1 worm cellular context compared by ENCODE assay signal in genomic region chrV:13787948-13788681, ce11.
TF ChIP-seq lines count a peak whose summit lies in the region.

No protein-coding gene starts in this region.

TF ChIP-seq in whole organism, L1 larva, 84 proteins besides CTCF, POLR2A, EP300 and RAD21 (continued from another document):
- TF ChIP-seq hlh-17 (GFP tag; optimal IDR thresholded peaks at IDR 0.05; lab: Kevin White, UChicago; ENCODE audit: borderline replicate concordance) = no peak
- TF ChIP-seq lin-15B (tag; optimal IDR thresholded peaks at IDR 0.05; lab: Kevin White, UChicago) = no peak
- TF ChIP-seq mef-2 (tag; optimal IDR thresholded peaks at IDR 0.05; lab: Kevin White, UChicago) = no peak
- peak; percentile 23 for TF ChIP-seq ama-1 (optimal IDR thresholded peaks at IDR 0.05; lab: Kevin White, UChicago)
- TF ChIP-seq pag-3 (tag; optimal IDR thresholded peaks at IDR 0.05; lab: Kevin White, UChicago; ENCODE audit: borderline replicate concordance, insufficient read depth) = no peak
- TF ChIP-seq snpc-4 (tag; optimal IDR thresholded peaks at IDR 0.05; lab: Kevin White, UChicago) = no peak
- TF ChIP-seq nhr-20 (tag; optimal IDR thresholded peaks at IDR 0.05; lab: Kevin White, UChicago) = peak; percentile 35
- no peak for TF ChIP-seq hlh-4 (tag; optimal IDR thresholded peaks at IDR 0.05; lab: Kevin White, UChicago)
- TF ChIP-seq nhr-71 (tag; optimal IDR thresholded peaks at IDR 0.05; lab: Kevin White, UChicago) = peak; percentile 80
- no peak for TF ChIP-seq unc-86 (tag; optimal IDR thresholded peaks at IDR 0.05; lab: Kevin White, UChicago)
- TF ChIP-seq fos-1 (tag; optimal IDR thresholded peaks at IDR 0.05; lab: Kevin White, UChicago) = no peak
- TF ChIP-seq hpl-2 (GFP tag; optimal IDR thresholded peaks at IDR 0.05; lab: Kevin White, UChicago) = no peak
- TF ChIP-seq nhr-19 (GFP tag; conservative IDR thresholded peaks at IDR 0.05; lab: Robert Waterston, UW) = peak; percentile 69
- TF ChIP-seq nhr-47 (tag; optimal IDR thresholded peaks at IDR 0.05; lab: Kevin White, UChicago) = peak; percentile 44
- TF ChIP-seq nhr-237 (tag; optimal IDR thresholded peaks at IDR 0.05; lab: Kevin White, UChicago) = no peak
- no peak for TF ChIP-seq tbx-2 (tag; optimal IDR thresholded peaks at IDR 0.05; lab: Kevin White, UChicago)
- TF ChIP-seq C04F5.9 (tag; optimal IDR thresholded peaks at IDR 0.05; lab: Kevin White, UChicago) = no peak
- no peak for TF ChIP-seq unc-30 (tag; optimal IDR thresholded peaks at IDR 0.05; lab: Kevin White, UChicago)
- peak; percentile 51 for TF ChIP-seq nhr-90 (tag; optimal IDR thresholded peaks at IDR 0.05; lab: Kevin White, UChicago; ENCODE audit: poor library complexity)
- TF ChIP-seq mdl-1 (tag; optimal IDR thresholded peaks at IDR 0.05; lab: Kevin White, UChicago) = peak in 1 of 2 experiments; percentile 3
- peak; percentile 81 for TF ChIP-seq grh-1 (GFP tag; IDR thresholded peaks at IDR 0.05; lab: Robert Waterston, UW)
- TF ChIP-seq aha-1 (tag; optimal IDR thresholded peaks at IDR 0.05; lab: Kevin White, UChicago) = no peak
